Fruit fly (Drosophila melanogaster) Kc167 (cell line): ENCODE measurements around the gene CG43845.

ENCODE experiments used
- Sin3A ChIP-seq: fragments of >200 bp; optimal IDR thresholded peaks from 2 replicates; lab custom pipeline; 2018; ENCODE audit warnings: missing external identifiers
- insv ChIP-seq: fragments of >200 bp; optimal IDR thresholded peaks from 3 replicates; lab custom pipeline; 2018; ENCODE audit warnings: missing external identifiers
- psq ChIP-seq: fragments of >200 bp; optimal IDR thresholded peaks from 2 replicates; lab custom pipeline; 2017; ENCODE audit warnings: missing external identifiers
- ttk ChIP-seq: sonication (Bioruptor generic); optimal IDR thresholded peaks from 2 replicates; lab custom pipeline; 2017; ENCODE audit warnings: missing external identifiers

dm6 chr3R:5571437-5571750 lies 48.5 kb upstream of the CG43845 start:
- TF ChIP-seq Sin3A (lab: Kevin White, UChicago) (no peak), insv (lab: Kevin White, UChicago) (no peak), psq (no peak), ttk (no peak)
